Fruit fly (Drosophila melanogaster) whole organism, embryonic: ENCODE measurements around the gene CG32983.

ENCODE experiments used
- Blimp-1 ChIP-seq: fragments of 200-800 bp; sonication (Bioruptor generic); optimal IDR thresholded peaks from 3 replicates; lab custom pipeline; 2018; ENCODE audit warnings: missing biosample characterization, missing genetic modification characterization, mild to moderate bottlenecking, moderate library complexity, missing genetic modification reagents
- C15 ChIP-seq: fragments of 200-800 bp; sonication (Bioruptor generic); IDR thresholded peaks from 3 replicates; pipeline ENCODE4 v1.3.6; 2022; ENCODE audit warnings: missing biosample characterization, missing genetic modification characterization
- CG10565 ChIP-seq: fragments of 200-800 bp; sonication (Bioruptor generic); optimal IDR thresholded peaks from 3 replicates; lab custom pipeline; 2016; ENCODE audit warnings: missing biosample characterization, mild to moderate bottlenecking, missing genetic modification characterization
- CG11398 ChIP-seq: fragments of 200-800 bp; sonication (Bioruptor generic); optimal IDR thresholded peaks from 2 replicates; lab custom pipeline; 2016; ENCODE audit warnings: missing biosample characterization, missing genetic modification characterization
- CG15073 ChIP-seq: fragments of 200-800 bp; sonication (Bioruptor generic); optimal IDR thresholded peaks from 2 replicates; lab custom pipeline; 2016; ENCODE audit warnings: missing biosample characterization, missing genetic modification characterization
- CG15479 ChIP-seq: fragments of 200-800 bp; sonication (Bioruptor generic); optimal IDR thresholded peaks from 3 replicates; lab custom pipeline; 2019; ENCODE audit warnings: missing biosample characterization, mild to moderate bottlenecking, missing genetic modification characterization, moderate library complexity
- CG1603 ChIP-seq: fragments of 200-800 bp; sonication (Bioruptor generic); optimal IDR thresholded peaks from 2 replicates; lab custom pipeline; 2019; ENCODE audit warnings: missing biosample characterization, mild to moderate bottlenecking, missing genetic modification characterization, moderate library complexity
- CG18619 ChIP-seq: fragments of 200-800 bp; sonication (Bioruptor generic); optimal IDR thresholded peaks from 3 replicates; lab custom pipeline; 2017; ENCODE audit warnings: missing biosample characterization, mild to moderate bottlenecking, missing genetic modification characterization
- CG3163 ChIP-seq: fragments of 200-800 bp; sonication (Bioruptor generic); optimal IDR thresholded peaks from 3 replicates; lab custom pipeline; 2016; ENCODE audit warnings: missing biosample characterization, missing genetic modification characterization
- CG32532 ChIP-seq: fragments of 200-800 bp; sonication (Bioruptor generic); IDR thresholded peaks from 2 replicates; pipeline ENCODE4 v1.3.6; 2022; ENCODE audit warnings: missing biosample characterization, missing genetic modification characterization
- CG32772 ChIP-seq: fragments of 200-800 bp; sonication (Bioruptor generic); IDR thresholded peaks from 2 replicates; pipeline ENCODE4 v1.3.6; 2022; ENCODE audit warnings: missing biosample characterization, missing genetic modification characterization
- CG3281 ChIP-seq: fragments of 200-800 bp; sonication (Bioruptor generic); optimal IDR thresholded peaks from 3 replicates; lab custom pipeline; 2017; ENCODE audit warnings: missing biosample characterization, mild to moderate bottlenecking, missing genetic modification characterization
- CG34422 ChIP-seq: fragments of 200-800 bp; sonication (Bioruptor generic); IDR thresholded peaks from 3 replicates; pipeline ENCODE4 v1.3.6; 2022; ENCODE audit warnings: missing biosample characterization, missing genetic modification characterization
- CG5245 ChIP-seq: fragments of 200-800 bp; sonication (Bioruptor generic); optimal IDR thresholded peaks from 3 replicates; lab custom pipeline; 2016; ENCODE audit warnings: missing biosample characterization, missing genetic modification characterization
- CG6254 ChIP-seq: fragments of 200-800 bp; sonication (Bioruptor generic); optimal IDR thresholded peaks from 3 replicates; lab custom pipeline; 2017; ENCODE audit warnings: mild to moderate bottlenecking, missing biosample characterization, missing genetic modification reagents, missing genetic modification characterization
- CG6813 ChIP-seq: fragments of 200-800 bp; sonication (Bioruptor generic); optimal IDR thresholded peaks from 2 replicates; lab custom pipeline; 2017; ENCODE audit warnings: missing biosample characterization, missing genetic modification characterization, mild to moderate bottlenecking, moderate library complexity, missing genetic modification reagents
- CG7839 ChIP-seq: fragments of 200-800 bp; sonication (Bioruptor generic); optimal IDR thresholded peaks from 3 replicates; lab custom pipeline; 2018; ENCODE audit warnings: missing biosample characterization, mild to moderate bottlenecking, missing genetic modification characterization, moderate library complexity
- CG8388 ChIP-seq: fragments of 200-800 bp; sonication (Bioruptor generic); optimal IDR thresholded peaks from 2 replicates; lab custom pipeline; 2019; ENCODE audit warnings: missing biosample characterization, mild to moderate bottlenecking, missing genetic modification characterization, moderate library complexity
- CG9817 ChIP-seq: fragments of 200-800 bp; sonication (Bioruptor generic); optimal IDR thresholded peaks from 2 replicates; lab custom pipeline; 2018; ENCODE audit warnings: missing biosample characterization, mild to moderate bottlenecking, missing genetic modification characterization, moderate library complexity
- Dad ChIP-seq: fragments of 200-800 bp; sonication (Bioruptor generic); optimal IDR thresholded peaks from 3 replicates; lab custom pipeline; 2016; ENCODE audit warnings: missing biosample characterization, missing genetic modification characterization
- Dbx ChIP-seq: fragments of 200-800 bp; sonication (Bioruptor generic); IDR thresholded peaks from 3 replicates; pipeline ENCODE4 v1.3.6; 2022; ENCODE audit warnings: missing biosample characterization, missing genetic modification characterization
- Dref ChIP-seq: fragments of 200-800 bp; sonication (Bioruptor generic); IDR thresholded peaks from 2 replicates; pipeline ENCODE4 v1.3.6; 2022; ENCODE audit warnings: missing biosample characterization, missing genetic modification characterization
- Drgx ChIP-seq: fragments of 200-800 bp; sonication (Bioruptor generic); IDR thresholded peaks from 2 replicates; pipeline ENCODE4 v1.3.6; 2022; ENCODE audit warnings: missing biosample characterization, missing genetic modification characterization
- Lim3 ChIP-seq: fragments of 200-800 bp; sonication (Bioruptor generic); IDR thresholded peaks from 2 replicates; pipeline ENCODE4 v1.3.6; 2022; ENCODE audit warnings: missing biosample characterization, missing genetic modification characterization
- NK7.1 ChIP-seq: fragments of 200-800 bp; sonication (Bioruptor generic); optimal IDR thresholded peaks from 3 replicates; lab custom pipeline; 2016; ENCODE audit warnings: missing biosample characterization, missing genetic modification characterization
- Neu2 ChIP-seq: fragments of 200-800 bp; sonication (Bioruptor generic); optimal IDR thresholded peaks from 3 replicates; lab custom pipeline; 2016; ENCODE audit warnings: missing biosample characterization, missing genetic modification characterization, borderline replicate concordance
- Rx ChIP-seq: fragments of 200-800 bp; sonication (Bioruptor generic); IDR thresholded peaks from 2 replicates; pipeline ENCODE4 v1.3.6; 2022; ENCODE audit warnings: missing biosample characterization, missing genetic modification characterization
- Sox102F ChIP-seq: fragments of 200-800 bp; sonication (Bioruptor generic); optimal IDR thresholded peaks from 2 replicates; lab custom pipeline; 2018; ENCODE audit warnings: missing biosample characterization, mild to moderate bottlenecking, missing genetic modification characterization, moderate library complexity
- abd-A ChIP-seq: fragments of 200-800 bp; sonication (Bioruptor generic); optimal IDR thresholded peaks from 3 replicates; lab custom pipeline; 2019; ENCODE audit warnings: missing biosample characterization, mild to moderate bottlenecking, missing genetic modification characterization, moderate library complexity
- az2 ChIP-seq: fragments of 200-800 bp; sonication (Bioruptor generic); optimal IDR thresholded peaks from 3 replicates; lab custom pipeline; 2016; ENCODE audit warnings: missing biosample characterization, missing genetic modification characterization
- br ChIP-seq: fragments of >200 bp; optimal IDR thresholded peaks from 2 replicates; lab custom pipeline; 2017
- btn ChIP-seq: fragments of 200-800 bp; sonication (Bioruptor generic); optimal IDR thresholded peaks from 2 replicates; lab custom pipeline; 2016; ENCODE audit warnings: missing biosample characterization, missing genetic modification characterization
- caup ChIP-seq: fragments of 200-800 bp; sonication (Bioruptor generic); optimal IDR thresholded peaks from 3 replicates; lab custom pipeline; 2017; ENCODE audit warnings: missing biosample characterization, mild to moderate bottlenecking, missing genetic modification characterization, moderate library complexity; ENCODE audit not compliant: severe bottlenecking
- cg ChIP-seq: fragments of 200-800 bp; sonication (Bioruptor generic); optimal IDR thresholded peaks from 3 replicates; lab custom pipeline; 2019; ENCODE audit warnings: missing biosample characterization, mild to moderate bottlenecking, missing genetic modification characterization, moderate library complexity
- dm ChIP-seq: fragments of 200-800 bp; sonication (Bioruptor generic); optimal IDR thresholded peaks from 3 replicates; lab custom pipeline; 2016; ENCODE audit warnings: missing biosample characterization, missing genetic modification characterization
- ems ChIP-seq: fragments of 200-800 bp; sonication (Bioruptor generic); optimal IDR thresholded peaks from 3 replicates; lab custom pipeline; 2016; ENCODE audit warnings: missing biosample characterization, missing genetic modification characterization
- fd102C ChIP-seq: fragments of 200-800 bp; sonication (Bioruptor generic); optimal IDR thresholded peaks from 2 replicates; lab custom pipeline; 2018; ENCODE audit warnings: missing biosample characterization, mild to moderate bottlenecking, missing genetic modification characterization, moderate library complexity
- fru ChIP-seq: fragments of >200 bp; optimal IDR thresholded peaks from 2 replicates; lab custom pipeline; 2017
- hb ChIP-seq: fragments of 200-800 bp; sonication (Bioruptor generic); IDR thresholded peaks from 3 replicates; pipeline ENCODE4 v1.3.6; 2022; ENCODE audit warnings: missing biosample characterization, missing genetic modification characterization; ENCODE audit not compliant: partially characterized antibody
- hbn ChIP-seq: fragments of 200-800 bp; sonication (Bioruptor generic); IDR thresholded peaks from 2 replicates; pipeline ENCODE4 v1.3.6; 2022; ENCODE audit warnings: missing biosample characterization, missing genetic modification characterization; ENCODE audit not compliant: partially characterized antibody
- kni ChIP-seq: fragments of 200-800 bp; sonication (Bioruptor generic); optimal IDR thresholded peaks from 3 replicates; lab custom pipeline; 2017; ENCODE audit warnings: mild to moderate bottlenecking, missing biosample characterization, missing genetic modification reagents, missing genetic modification characterization
- maf-S ChIP-seq: fragments of 200-800 bp; sonication (Bioruptor generic); optimal IDR thresholded peaks from 2 replicates; lab custom pipeline; 2016; ENCODE audit warnings: missing biosample characterization, missing genetic modification characterization
- mam ChIP-seq: fragments of 200-800 bp; sonication (Bioruptor generic); optimal IDR thresholded peaks from 3 replicates; lab custom pipeline; 2016; ENCODE audit warnings: missing biosample characterization, missing genetic modification characterization
- oc ChIP-seq: fragments of 200-800 bp; sonication (Bioruptor generic); optimal IDR thresholded peaks from 2 replicates; lab custom pipeline; 2018; ENCODE audit warnings: missing biosample characterization, mild to moderate bottlenecking, missing genetic modification characterization, moderate library complexity
- scrt ChIP-seq: fragments of 200-800 bp; sonication (Bioruptor generic); optimal IDR thresholded peaks from 2 replicates; lab custom pipeline; 2018; ENCODE audit warnings: missing biosample characterization, mild to moderate bottlenecking, missing genetic modification characterization, moderate library complexity
- sisA ChIP-seq: fragments of 200-800 bp; sonication (Bioruptor generic); IDR thresholded peaks from 2 replicates; pipeline ENCODE4 v1.3.6; 2022; ENCODE audit warnings: missing biosample characterization, missing genetic modification characterization
- so ChIP-seq: fragments of 200-800 bp; sonication (Bioruptor generic); IDR thresholded peaks from 3 replicates; pipeline ENCODE4 v1.3.6; 2022; ENCODE audit warnings: missing biosample characterization, missing genetic modification characterization
- trem ChIP-seq: fragments of 200-800 bp; optimal IDR thresholded peaks from 3 replicates; lab custom pipeline; 2019; ENCODE audit warnings: missing biosample characterization, mild to moderate bottlenecking, missing genetic modification characterization, moderate library complexity
- vvl ChIP-seq: fragments of 200-800 bp; sonication (Bioruptor generic); IDR thresholded peaks from 2 replicates; pipeline ENCODE4 v1.3.6; 2022; ENCODE audit warnings: missing biosample characterization, missing genetic modification characterization
- zfh1 ChIP-seq: fragments of 200-800 bp; sonication (Bioruptor generic); IDR thresholded peaks from 3 replicates; pipeline ENCODE4 v1.3.6; 2022; ENCODE audit warnings: missing biosample characterization, missing genetic modification characterization

CG32983 gene

dm6 chr2L:8834806-8835483, 30.7 kb upstream of the CG32983 start (continued):
- peak; percentile 39 for TF ChIP-seq Dad
- peak; percentile 33 for TF ChIP-seq Sox102F (GFP tag; lab: Kevin White, UChicago)
- no peak for TF ChIP-seq CG3163
- TF ChIP-seq kni (GFP tag; lab: Kevin White, UChicago), result no peak
- TF ChIP-seq dm (GFP tag; lab: Kevin White, UChicago), result no peak
- TF ChIP-seq CG11398 (GFP tag; lab: Kevin White, UChicago), result no peak
- peak; percentile 29 for TF ChIP-seq trem (tag; lab: Kevin White, UChicago)
- TF ChIP-seq hbn (GFP tag; lab: Robert Waterston, UW), result no peak
- TF ChIP-seq Dbx (GFP tag; lab: Robert Waterston, UW), result 0 out of 3 replicates have a peak, but pooled peaks have one; percentile 8
- peak; percentile 57 for TF ChIP-seq ems
- no peak for TF ChIP-seq mam (GFP tag; lab: Kevin White, UChicago)
- TF ChIP-seq Dref (GFP tag; lab: Robert Waterston, UW), result no peak
- TF ChIP-seq fru (lab: Kevin White, UChicago), result no peak
- TF ChIP-seq caup (GFP tag; lab: Kevin White, UChicago), result peak; percentile 20
- TF ChIP-seq CG34422 (GFP tag; lab: Robert Waterston, UW), result no peak
- no peak for TF ChIP-seq hb (GFP tag; lab: Robert Waterston, UW)
- TF ChIP-seq CG18619 (GFP tag; lab: Kevin White, UChicago), result no peak
- TF ChIP-seq C15 (GFP tag; lab: Robert Waterston, UW), result peak; percentile 53; the same call in 1 of the 3 replicates
- TF ChIP-seq CG9817 (tag; lab: Kevin White, UChicago), result no peak
- TF ChIP-seq CG32532 (GFP tag; lab: Robert Waterston, UW), result peak; percentile 30; the same call in 1 of the 2 replicates
- no peak for TF ChIP-seq CG6254
- peak; percentile 83; the same call in 2 of the 3 replicates for TF ChIP-seq so
- TF ChIP-seq zfh1 (GFP tag; lab: Robert Waterston, UW), result peak; percentile 92
- no peak for TF ChIP-seq CG15479 (GFP tag; lab: Kevin White, UChicago)
- no peak for TF ChIP-seq cg (GFP tag; lab: Kevin White, UChicago)
- peak; percentile 42 for TF ChIP-seq oc (tag; lab: Kevin White, UChicago)
- no peak for TF ChIP-seq br (lab: Kevin White, UChicago)
- TF ChIP-seq CG3281 (GFP tag; lab: Kevin White, UChicago), result no peak
- TF ChIP-seq CG10565 (GFP tag; lab: Kevin White, UChicago), result peak; percentile 18
- no peak; the same call in none of the 2 replicates for TF ChIP-seq Lim3 (GFP tag; lab: Robert Waterston, UW)
- TF ChIP-seq abd-A, result no peak
- TF ChIP-seq btn, result peak; percentile 52
- no peak for TF ChIP-seq scrt
- TF ChIP-seq Blimp-1 (GFP tag; lab: Kevin White, UChicago), result peak; percentile 34
- TF ChIP-seq CG15073 (GFP tag; lab: Kevin White, UChicago), result no peak
- TF ChIP-seq NK7.1 (GFP tag; lab: Kevin White, UChicago), result no peak
- no peak for TF ChIP-seq Drgx (GFP tag; lab: Robert Waterston, UW)
- TF ChIP-seq CG7839 (tag; lab: Kevin White, UChicago), result peak; percentile 77
- peak; percentile 49 for TF ChIP-seq Rx (GFP tag; lab: Robert Waterston, UW)
- TF ChIP-seq vvl (GFP tag; lab: Robert Waterston, UW), result peak; percentile 93
- TF ChIP-seq maf-S, result no peak
- TF ChIP-seq fd102C (GFP tag; lab: Kevin White, UChicago), result no peak
- TF ChIP-seq CG8388 (GFP tag; lab: Kevin White, UChicago), result peak; percentile 45
- TF ChIP-seq CG5245 (GFP tag; lab: Kevin White, UChicago), result peak; percentile 85
- TF ChIP-seq sisA (GFP tag; lab: Robert Waterston, UW), result peak; percentile 79
- TF ChIP-seq Neu2 (GFP tag; lab: Kevin White, UChicago), result peak; percentile 18
- TF ChIP-seq CG32772 (GFP tag; lab: Robert Waterston, UW), result peak; percentile 6; the same call in 1 of the 2 replicates
- TF ChIP-seq CG6813 (GFP tag; lab: Kevin White, UChicago), result no peak
- TF ChIP-seq CG1603 (tag; lab: Kevin White, UChicago), result peak; percentile 54
- TF ChIP-seq az2 (GFP tag; lab: Kevin White, UChicago), result peak; percentile 72
